Fruit fly (Drosophila melanogaster) S2 (cell line): ENCODE data around the gene dally.

ENCODE experiments used
- CG8478 ChIP-seq: fragments of >200 bp; optimal IDR thresholded peaks from 2 replicates; lab custom pipeline; 2018
- CTCF ChIP-seq, 2 experiments: fragments of >200 bp; optimal IDR thresholded peaks; 2 replicates each; lab custom pipeline; 2018

dm6 chr3L:8827133-8827867 is at the start of gene dally:
- TF ChIP-seq CTCF (optimal IDR thresholded peaks at IDR 0.05; lab: Kevin White, UChicago) (no peak), CG8478 (lab: Kevin White, UChicago) (no peak)
